Worm (Caenorhabditis elegans) whole organism, young adult: ENCODE data around the gene nhr-241.

Experiments used
- B0035.1 ChIP-seq: sonication (generic microtip); optimal IDR thresholded peaks from 2 replicates; lab custom pipeline; 2016; ENCODE audit warnings: missing genetic modification characterization, mild to moderate bottlenecking, missing compliant biosample characterization, missing genotype, missing genetic modification reagents
- B0261.1 ChIP-seq: sonication (generic microtip); optimal IDR thresholded peaks from 2 replicates; lab custom pipeline; 2016; ENCODE audit warnings: mild to moderate bottlenecking, missing genetic modification characterization, moderate library complexity, missing compliant biosample characterization
- F23B12.7 ChIP-seq: sonication (generic microtip); optimal IDR thresholded peaks from 2 replicates; lab custom pipeline; 2017; ENCODE audit warnings: missing genetic modification characterization, mild to moderate bottlenecking, missing compliant biosample characterization, antibody characterized with exemption, moderate library complexity; ENCODE audit not compliant: insufficient read depth
- F49E8.2 ChIP-seq: sonication (generic microtip); optimal IDR thresholded peaks from 3 replicates; lab custom pipeline; 2017; ENCODE audit warnings: missing genetic modification characterization, mild to moderate bottlenecking, missing compliant biosample characterization, antibody characterized with exemption, moderate library complexity; ENCODE audit not compliant: insufficient read depth
- F52B5.7 ChIP-seq: sonication (generic microtip); optimal IDR thresholded peaks from 2 replicates; lab custom pipeline; 2016; ENCODE audit warnings: mild to moderate bottlenecking, missing genetic modification characterization, missing compliant biosample characterization
- F57A8.1 ChIP-seq: fragments of 200-800 bp; sonication (Bioruptor generic); optimal IDR thresholded peaks from 2 replicates; lab custom pipeline; 2018; ENCODE audit warnings: mild to moderate bottlenecking, missing genetic modification characterization, moderate library complexity, missing compliant biosample characterization
- K12H6.12 ChIP-seq: fragments of 200-800 bp; sonication (Bioruptor generic); optimal IDR thresholded peaks from 2 replicates; lab custom pipeline; 2018; ENCODE audit warnings: mild to moderate bottlenecking, missing genetic modification characterization, missing compliant biosample characterization
- Y53G8AR.9 ChIP-seq: fragments of 200-800 bp; sonication (Bioruptor generic); conservative IDR thresholded peaks from 2 replicates; pipeline ENCODE4 v1.3.6; 2022; ENCODE audit warnings: missing genetic modification reagents, missing genetic modification characterization, missing compliant biosample characterization
- cebp-1 ChIP-seq, 2 experiments: fragments of 200-800 bp in 1 of 2; sonication (Bioruptor generic) in 1 of 2; sonication (generic microtip) in 1 of 2; IDR thresholded peaks in 1 of 2; optimal IDR thresholded peaks in 1 of 2; 2 replicates each; pipeline versions ENCODE4 v1.3.6 to Lab custom; 2017 to 2022; ENCODE audit warnings: missing compliant biosample characterization in 2 of 2, missing genetic modification characterization in 2 of 2, mild to moderate bottlenecking in 1 of 2, missing genetic modification reagents in 1 of 2, moderate library complexity in 1 of 2
- ceh-100 ChIP-seq: fragments of 200-800 bp; sonication (Bioruptor generic); IDR thresholded peaks from 2 replicates; pipeline ENCODE4 v1.3.6; 2022; ENCODE audit warnings: missing genetic modification reagents, missing genetic modification characterization, missing compliant biosample characterization
- ceh-27 ChIP-seq: fragments of 200-800 bp; sonication (Bioruptor generic); optimal IDR thresholded peaks from 2 replicates; lab custom pipeline; 2018; ENCODE audit warnings: mild to moderate bottlenecking, missing genetic modification characterization, moderate library complexity, missing compliant biosample characterization
- ceh-79 ChIP-seq: sonication (generic microtip); optimal IDR thresholded peaks from 2 replicates; lab custom pipeline; 2017; ENCODE audit warnings: mild to moderate bottlenecking, missing genetic modification characterization, missing compliant biosample characterization
- efl-1 ChIP-seq: fragments of 150-350 bp; optimal IDR thresholded peaks from 2 replicates; lab custom pipeline; 2014; ENCODE audit warnings: missing biosample characterization, missing genetic modification reagents, missing genetic modification characterization
- egl-44 ChIP-seq: fragments of 200-800 bp; sonication (Bioruptor generic); IDR thresholded peaks from 2 replicates; pipeline ENCODE4 v1.3.6; 2022; ENCODE audit warnings: missing genetic modification reagents, missing genetic modification characterization, missing compliant biosample characterization
- egrh-3 ChIP-seq: fragments of 200-800 bp; sonication (Bioruptor generic); IDR thresholded peaks from 2 replicates; pipeline ENCODE4 v1.3.6; 2022; ENCODE audit warnings: missing genetic modification reagents, missing genetic modification characterization, missing compliant biosample characterization
- ekl-4 ChIP-seq: fragments of 200-800 bp; sonication (Bioruptor generic); IDR thresholded peaks from 2 replicates; pipeline ENCODE4 v1.3.6; 2022; ENCODE audit warnings: missing genetic modification reagents, missing genetic modification characterization, missing compliant biosample characterization
- him-1 ChIP-seq: sonication (generic microtip); optimal IDR thresholded peaks from 2 replicates; lab custom pipeline; 2016; ENCODE audit warnings: missing genotype, missing genetic modification reagents, missing genetic modification characterization, missing compliant biosample characterization
- hmg-1.2 ChIP-seq: fragments of 200-800 bp; sonication (Bioruptor generic); IDR thresholded peaks from 2 replicates; pipeline ENCODE4 v1.3.6; 2022; ENCODE audit warnings: missing genetic modification reagents, missing genetic modification characterization, missing compliant biosample characterization
- let-526 ChIP-seq: fragments of 200-800 bp; sonication (Bioruptor generic); IDR thresholded peaks from 2 replicates; pipeline ENCODE4 v1.3.6; 2022; ENCODE audit warnings: missing genetic modification reagents, missing genetic modification characterization, missing compliant biosample characterization
- lin-35 ChIP-seq, 3 experiments: fragments of 150-350 bp in 2 of 3; sonication (generic microtip) in 1 of 3; optimal IDR thresholded peaks; 2 replicates each; lab custom pipeline; 2014 to 2018; ENCODE audit warnings: missing biosample characterization in 3 of 3, missing genetic modification characterization in 3 of 3, missing genetic modification reagents in 3 of 3
- lin-54 ChIP-seq: fragments of 200-800 bp; sonication (Bioruptor generic); optimal IDR thresholded peaks from 2 replicates; lab custom pipeline; 2018; ENCODE audit warnings: mild to moderate bottlenecking, missing genetic modification characterization, missing compliant biosample characterization
- lir-1 ChIP-seq: fragments of 200-800 bp; sonication (Bioruptor generic); conservative IDR thresholded peaks from 2 replicates; pipeline ENCODE4 v1.3.6; 2022; ENCODE audit warnings: missing genetic modification reagents, missing genetic modification characterization, missing compliant biosample characterization
- nfya-1 ChIP-seq: sonication (generic microtip); optimal IDR thresholded peaks from 2 replicates; lab custom pipeline; 2017; ENCODE audit warnings: antibody characterized with exemption, missing compliant biosample characterization, missing genetic modification characterization, borderline replicate concordance; ENCODE audit not compliant: insufficient read depth
- nhr-120 ChIP-seq: fragments of 200-800 bp; sonication (Bioruptor generic); IDR thresholded peaks from 2 replicates; pipeline ENCODE4 v1.3.6; 2022; ENCODE audit warnings: missing genetic modification characterization, missing compliant biosample characterization
- nhr-179 ChIP-seq: sonication (generic microtip); optimal IDR thresholded peaks from 2 replicates; lab custom pipeline; 2016; ENCODE audit warnings: mild to moderate bottlenecking, missing genetic modification characterization, missing compliant biosample characterization
- nhr-27 ChIP-seq: fragments of 200-800 bp; sonication (Bioruptor generic); optimal IDR thresholded peaks from 2 replicates; lab custom pipeline; 2018; ENCODE audit warnings: mild to moderate bottlenecking, missing genetic modification characterization, moderate library complexity, missing compliant biosample characterization
- rcor-1 ChIP-seq: fragments of 200-800 bp; sonication (Bioruptor generic); IDR thresholded peaks from 2 replicates; pipeline ENCODE4 v1.3.6; 2022; ENCODE audit warnings: missing genetic modification reagents, missing genetic modification characterization, missing compliant biosample characterization
- rec-8 ChIP-seq, 2 experiments: sonication (generic microtip); optimal IDR thresholded peaks; 2 replicates each; lab custom pipeline; 2016; ENCODE audit warnings: mild to moderate bottlenecking in 2 of 2, missing genetic modification characterization in 2 of 2, missing genetic modification reagents in 2 of 2, missing genotype in 2 of 2, missing biosample characterization in 1 of 2, missing compliant biosample characterization in 1 of 2, moderate library complexity in 1 of 2
- sdz-38 ChIP-seq: sonication (generic microtip); optimal IDR thresholded peaks from 2 replicates; lab custom pipeline; 2016; ENCODE audit warnings: missing genotype, missing genetic modification characterization, missing compliant biosample characterization
- sea-2 ChIP-seq: fragments of 200-800 bp; sonication (Bioruptor generic); IDR thresholded peaks from 2 replicates; pipeline ENCODE4 v1.3.6; 2022; ENCODE audit warnings: missing genetic modification characterization, missing compliant biosample characterization
- snpc-3.4 ChIP-seq: sonication (generic microtip); optimal IDR thresholded peaks from 2 replicates; lab custom pipeline; 2017; ENCODE audit warnings: missing genetic modification characterization, mild to moderate bottlenecking, missing compliant biosample characterization, antibody characterized with exemption, moderate library complexity, missing genotype, missing genetic modification reagents
- snpc-4 ChIP-seq, 5 experiments: fragments of 150-350 bp in 1 of 5; sonication (generic microtip) in 4 of 5; optimal IDR thresholded peaks; 2 replicates each; lab custom pipeline; 2014 to 2018; ENCODE audit warnings: missing genetic modification characterization in 5 of 5, missing biosample characterization in 3 of 5, antibody characterized with exemption in 2 of 5, mild to moderate bottlenecking in 2 of 5, missing compliant biosample characterization in 2 of 5, missing genotype in 2 of 5, moderate library complexity in 2 of 5, missing genetic modification reagents in 1 of 5
- somi-1 ChIP-seq: fragments of 200-800 bp; sonication (Bioruptor generic); optimal IDR thresholded peaks from 2 replicates; lab custom pipeline; 2018; ENCODE audit warnings: mild to moderate bottlenecking, missing genetic modification characterization, missing compliant biosample characterization
- unc-130 ChIP-seq: sonication (generic microtip); optimal IDR thresholded peaks from 2 replicates; lab custom pipeline; 2016; ENCODE audit warnings: missing genetic modification reagents, missing genetic modification characterization, missing compliant biosample characterization
- zfh-2 ChIP-seq: fragments of 200-800 bp; sonication (Bioruptor generic); conservative IDR thresholded peaks from 2 replicates; pipeline ENCODE4 v1.3.6; 2022; ENCODE audit warnings: missing genetic modification reagents, missing genetic modification characterization, missing compliant biosample characterization
- zim-3 ChIP-seq: sonication (generic microtip); optimal IDR thresholded peaks from 2 replicates; lab custom pipeline; 2017; ENCODE audit warnings: mild to moderate bottlenecking, missing genetic modification characterization, moderate library complexity, missing compliant biosample characterization
- ztf-22 ChIP-seq: fragments of 200-800 bp; sonication (Bioruptor generic); optimal IDR thresholded peaks from 2 replicates; lab custom pipeline; 2018; ENCODE audit warnings: mild to moderate bottlenecking, missing genetic modification characterization, moderate library complexity, missing compliant biosample characterization

Gene nhr-241

DNA sequence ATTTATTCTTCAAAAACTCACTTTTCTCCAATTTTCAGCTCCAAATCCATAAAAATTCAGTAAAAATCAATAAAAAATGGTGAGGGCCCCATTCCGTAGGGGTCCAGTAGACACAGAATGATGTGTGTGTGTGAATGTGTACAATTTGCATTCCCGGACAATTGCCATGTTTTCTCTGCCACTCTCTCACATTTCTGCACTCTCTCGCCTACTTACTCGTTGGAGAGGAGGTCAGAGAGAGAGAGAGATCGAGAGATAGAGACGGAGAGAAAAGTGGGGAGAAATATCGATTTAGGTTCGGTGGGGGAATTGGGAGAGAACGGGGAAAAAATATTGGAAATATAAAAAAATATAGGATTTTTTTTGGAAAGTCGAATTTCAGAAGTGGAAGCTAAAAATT is 24.4 kb downstream of the nhr-241 start:
- TF ChIP-seq ceh-27 (GFP tag; lab: Kevin White, UChicago) (no peak), snpc-4 (GFP tag; optimal IDR thresholded peaks at IDR 0.05; lab: Kevin White, UChicago) (no peak), snpc-4 (tag; optimal IDR thresholded peaks at IDR 0.05; lab: Kevin White, UChicago) (peak in 3 of 4 experiments; percentile 46 to 74 (median 55)), Y53G8AR.9 (GFP tag; lab: Robert Waterston, UW) (no peak), cebp-1 (GFP tag; IDR thresholded peaks at IDR 0.05; lab: Robert Waterston, UW) (no peak), cebp-1 (tag; optimal IDR thresholded peaks at IDR 0.05; lab: Kevin White, UChicago) (no peak), him-1 (tag; lab: Kevin White, UChicago) (no peak), ekl-4 (GFP tag; lab: Robert Waterston, UW) (no peak), K12H6.12 (tag; lab: Kevin White, UChicago) (no peak), nhr-120 (GFP tag; lab: Robert Waterston, UW) (no peak), somi-1 (GFP tag; lab: Kevin White, UChicago) (no peak), let-526 (GFP tag; lab: Robert Waterston, UW) (no peak), F23B12.7 (tag; lab: Kevin White, UChicago) (peak; percentile 49), F52B5.7 (tag; lab: Kevin White, UChicago) (no peak), zim-3 (no peak), rcor-1 (GFP tag; lab: Robert Waterston, UW) (no peak), lin-35 (GFP tag; optimal IDR thresholded peaks at IDR 0.05; lab: Kevin White, UChicago) (peak in 1 of 3 experiments; percentile 74), zfh-2 (GFP tag; lab: Robert Waterston, UW) (peak; percentile 71), hmg-1.2 (peak; percentile 99), egrh-3 (GFP tag; lab: Robert Waterston, UW) (no peak), rec-8 (tag; optimal IDR thresholded peaks at IDR 0.05; lab: Kevin White, UChicago) (no peak), snpc-3.4 (tag; lab: Kevin White, UChicago) (peak; percentile 51), nfya-1 (tag; lab: Kevin White, UChicago) (no peak), sea-2 (GFP tag; lab: Robert Waterston, UW) (no peak), efl-1 (GFP tag; lab: Kevin White, UChicago) (no peak), ceh-100 (no peak), egl-44 (no peak), nhr-179 (tag; lab: Kevin White, UChicago) (no peak), sdz-38 (tag; lab: Kevin White, UChicago) (no peak), nhr-27 (no peak), ztf-22 (GFP tag; lab: Kevin White, UChicago) (no peak), B0261.1 (tag; lab: Kevin White, UChicago) (no peak), lin-54 (GFP tag; lab: Kevin White, UChicago) (peak; percentile 49), F57A8.1 (GFP tag; lab: Kevin White, UChicago) (no peak), lir-1 (GFP tag; lab: Robert Waterston, UW) (no peak), ceh-79 (tag; lab: Kevin White, UChicago) (no peak), B0035.1 (tag; lab: Kevin White, UChicago) (no peak), F49E8.2 (no peak), unc-130 (GFP tag; lab: Kevin White, UChicago) (no peak)
